Worm (Caenorhabditis elegans): ENCODE measurements around the gene cux-7.

The cux-7 gene

ce11 chrIII:7494850-7495314 lies 25.8 kb downstream of the cux-7 start:
- TF ChIP-seq nhr-27 (tag; optimal IDR thresholded peaks at IDR 0.05), result peak; percentile 81
- TF ChIP-seq C06A6.2 (GFP tag; conservative IDR thresholded peaks at IDR 0.05), result no peak
- TF ChIP-seq F55B11.4 (tag; optimal IDR thresholded peaks at IDR 0.05; ENCODE audit: borderline replicate concordance, insufficient read depth), result no peak
- peak; percentile 48; the same call in 1 of the 2 replicates for TF ChIP-seq dox-1 (GFP tag; IDR thresholded peaks at IDR 0.05)
- no peak for TF ChIP-seq sea-2 (GFP tag; IDR thresholded peaks at IDR 0.05)
- peak; percentile 44 for TF ChIP-seq xnd-1 (tag; optimal IDR thresholded peaks at IDR 0.05)
- TF ChIP-seq lin-26 (GFP tag; IDR thresholded peaks at IDR 0.05), result no peak; the same call in 1 of the 2 replicates
- TF ChIP-seq lin-35 (GFP tag; optimal IDR thresholded peaks at IDR 0.05), result peak in 2 of 3 experiments; percentile 33 to 49
- TF ChIP-seq Y79H2A.3 (GFP tag; conservative IDR thresholded peaks at IDR 0.05), result peak; percentile 69; the same call in 1 of the 2 replicates
- no peak for TF ChIP-seq ztf-22 (GFP tag; optimal IDR thresholded peaks at IDR 0.05)
- TF ChIP-seq tlf-1 (GFP tag; optimal IDR thresholded peaks at IDR 0.05), result peak; percentile 73
- TF ChIP-seq B0035.1 (tag; optimal IDR thresholded peaks at IDR 0.05), result peak; percentile 51
- TF ChIP-seq mes-4 (tag; optimal IDR thresholded peaks at IDR 0.05), result no peak
- no peak for TF ChIP-seq ztf-28 (GFP tag; IDR thresholded peaks at IDR 0.05)
- TF ChIP-seq Y53F4B.3 (GFP tag; IDR thresholded peaks at IDR 0.05), result no peak
- TF ChIP-seq B0336.3 (GFP tag; IDR thresholded peaks at IDR 0.05), result peak; percentile 90
- 0 out of 2 replicates have a peak, but pooled peaks have one; percentile 38 for TF ChIP-seq ceh-40 (GFP tag; IDR thresholded peaks at IDR 0.05)
- peak; percentile 68; the same call in 1 of the 2 replicates for TF ChIP-seq nfyb-1 (GFP tag; IDR thresholded peaks at IDR 0.05)
- TF ChIP-seq lir-1 (GFP tag; conservative IDR thresholded peaks at IDR 0.05), result no peak; the same call in 1 of the 2 replicates
- TF ChIP-seq egl-18 (GFP tag; IDR thresholded peaks at IDR 0.05), result peak; percentile 66; the same call in 1 of the 2 replicates
- TF ChIP-seq die-1 (tag; optimal IDR thresholded peaks at IDR 0.05), result peak; percentile 30
- no peak for TF ChIP-seq aptf-2 (GFP tag; conservative IDR thresholded peaks at IDR 0.05)
- TF ChIP-seq somi-1 (GFP tag; optimal IDR thresholded peaks at IDR 0.05), result peak; percentile 47
- TF ChIP-seq gei-17 (GFP tag; optimal IDR thresholded peaks at IDR 0.05), result no peak
- peak; percentile 70 for TF ChIP-seq F39B2.1 (GFP tag; IDR thresholded peaks at IDR 0.05)
- no peak for TF ChIP-seq K12H6.12 (tag; optimal IDR thresholded peaks at IDR 0.05)
- TF ChIP-seq unc-130 (GFP tag; optimal IDR thresholded peaks at IDR 0.05), result peak; percentile 56
- no peak for TF ChIP-seq nhr-179 (tag; optimal IDR thresholded peaks at IDR 0.05)
- peak; percentile 43 for TF ChIP-seq tbp1 (GFP tag; optimal IDR thresholded peaks at IDR 0.05)
- TF ChIP-seq snpc-4 (GFP tag; optimal IDR thresholded peaks at IDR 0.05), result no peak
- TF ChIP-seq snpc-4 (tag; optimal IDR thresholded peaks at IDR 0.05), result peak in 1 of 4 experiments; percentile 38
- no peak for TF ChIP-seq F37B4.10 (GFP tag; IDR thresholded peaks at IDR 0.05)
- peak; percentile 89 for TF ChIP-seq F52B5.7 (tag; optimal IDR thresholded peaks at IDR 0.05)
- peak; percentile 97 for TF ChIP-seq fkh-3 (tag; optimal IDR thresholded peaks at IDR 0.05)
- TF ChIP-seq lin-54 (GFP tag; optimal IDR thresholded peaks at IDR 0.05), result peak; percentile 45
- peak; percentile 94 for TF ChIP-seq tbx-9 (tag; optimal IDR thresholded peaks at IDR 0.05; ENCODE audit: borderline replicate concordance)
- no peak for TF ChIP-seq lag-1 (GFP tag; IDR thresholded peaks at IDR 0.05)
- no peak for TF ChIP-seq rpc-1 (optimal IDR thresholded peaks at IDR 0.05)
- TF ChIP-seq rpc-1 (tag; optimal IDR thresholded peaks at IDR 0.05), result no peak
- peak; percentile 70 for TF ChIP-seq hsf-1 (GFP tag; IDR thresholded peaks at IDR 0.05)
- no peak for TF ChIP-seq nhr-90 (tag; optimal IDR thresholded peaks at IDR 0.05)
- TF ChIP-seq rec-8 (tag; optimal IDR thresholded peaks at IDR 0.05), result peak; percentile 6 to 50
- TF ChIP-seq F22D6.2 (tag; optimal IDR thresholded peaks at IDR 0.05), result no peak
- TF ChIP-seq Y95B8A.8 (GFP tag; IDR thresholded peaks at IDR 0.05), result no peak; the same call in 1 of the 2 replicates
- peak; percentile 69 for TF ChIP-seq repo-1 (tag; optimal IDR thresholded peaks at IDR 0.05)
- TF ChIP-seq C17E4.6 (GFP tag; IDR thresholded peaks at IDR 0.05), result peak; percentile 21; the same call in 1 of the 2 replicates
- no peak for TF ChIP-seq Y67H2A.10 (GFP tag; conservative IDR thresholded peaks at IDR 0.05)
- TF ChIP-seq T26A5.8 (tag; optimal IDR thresholded peaks at IDR 0.05), result peak; percentile 41
- TF ChIP-seq dpff-1 (tag; optimal IDR thresholded peaks at IDR 0.05), result peak; percentile 87
